Worm (Caenorhabditis elegans) whole organism, L3 larva: ENCODE results near the gene nhr-253.
A peak's percentile ranks its signal among the peaks of the same experiment; 100 is the strongest.

Source experiments
- aly-2 ChIP-seq: fragments of 150-350 bp; optimal IDR thresholded peaks from 2 replicates; lab custom pipeline; 2014; ENCODE audit warnings: missing biosample characterization, missing genetic modification characterization
- ama-1 ChIP-seq: fragments of 150-350 bp; optimal IDR thresholded peaks from 2 replicates; lab custom pipeline; 2018
- ceh-82 ChIP-seq: fragments of 150-350 bp; optimal IDR thresholded peaks from 2 replicates; lab custom pipeline; 2014; ENCODE audit warnings: missing biosample characterization, missing genetic modification characterization
- egl-27 ChIP-seq: sonication (generic microtip); optimal IDR thresholded peaks from 4 replicates; lab custom pipeline; 2017; ENCODE audit warnings: missing biosample characterization, missing genetic modification reagents, missing genetic modification characterization
- elt-1 ChIP-seq: fragments of 150-350 bp; optimal IDR thresholded peaks from 2 replicates; lab custom pipeline; 2014; ENCODE audit warnings: missing biosample characterization, missing genetic modification characterization
- fkh-10 ChIP-seq: sonication (generic microtip); optimal IDR thresholded peaks from 2 replicates; lab custom pipeline; 2017; ENCODE audit warnings: missing biosample characterization, missing genetic modification reagents, missing genetic modification characterization
- lin-39 ChIP-seq: fragments of 150-350 bp; optimal IDR thresholded peaks from 2 replicates; lab custom pipeline; 2018; ENCODE audit warnings: missing biosample characterization, missing genetic modification reagents, missing genetic modification characterization
- lsy-12 ChIP-seq: sonication (generic microtip); optimal IDR thresholded peaks from 2 replicates; lab custom pipeline; 2016; ENCODE audit warnings: mild to moderate bottlenecking, missing genetic modification characterization, missing compliant biosample characterization
- nhr-11 ChIP-seq: fragments of 150-350 bp; optimal IDR thresholded peaks from 2 replicates; lab custom pipeline; 2014; ENCODE audit warnings: missing biosample characterization, missing genetic modification characterization
- nhr-25 ChIP-seq: sonication (generic microtip); optimal IDR thresholded peaks from 2 replicates; lab custom pipeline; 2017; ENCODE audit warnings: missing biosample characterization, missing genetic modification characterization
- pha-4 ChIP-seq: fragments of 150-350 bp; optimal IDR thresholded peaks from 2 replicates; lab custom pipeline; 2014; ENCODE audit warnings: missing biosample characterization, missing genetic modification reagents, missing genetic modification characterization

DNA sequence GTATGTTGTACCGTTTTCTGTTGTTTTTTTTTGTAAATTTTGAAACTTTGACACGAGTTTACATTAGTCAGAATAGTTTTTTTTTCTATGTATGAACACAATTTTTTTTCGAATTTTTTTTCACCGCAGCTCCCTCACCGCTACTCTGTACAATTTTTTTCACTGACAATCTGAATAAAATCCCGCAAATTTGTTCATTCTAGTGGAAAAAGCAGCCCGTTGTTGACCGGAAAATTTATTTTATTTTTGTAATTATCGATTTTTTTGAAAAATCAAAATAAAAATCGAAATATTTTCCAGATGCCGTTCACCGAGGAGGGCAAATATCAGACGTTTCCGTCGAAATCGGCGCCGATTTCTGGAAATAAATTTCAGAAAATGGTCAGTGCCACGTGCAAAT is 36.9 kb upstream of the nhr-253 start, which contains the start of gene T22H9.1:
- TF ChIP-seq pha-4 (tag; lab: Kevin White, UChicago) (no peak), nhr-25 (tag; lab: Kevin White, UChicago) (no peak), ama-1 (lab: Kevin White, UChicago) (peak; percentile 1), ceh-82 (no peak), egl-27 (tag; lab: Kevin White, UChicago) (no peak), nhr-11 (tag; lab: Kevin White, UChicago) (no peak), fkh-10 (GFP tag; lab: Kevin White, UChicago) (no peak), lin-39 (tag; lab: Kevin White, UChicago) (no peak), elt-1 (tag; lab: Kevin White, UChicago) (no peak), lsy-12 (tag; lab: Kevin White, UChicago) (no peak), aly-2 (tag; lab: Kevin White, UChicago) (no peak)
